Worm (Caenorhabditis elegans): ENCODE results near the gene arp-6.

ce11 chrII:8052172-8052571 lies 15.0 kb upstream of the arp-6 start:
- TF ChIP-seq tbx-37 (GFP tag; conservative IDR thresholded peaks at IDR 0.05) (no peak), ama-1 (optimal IDR thresholded peaks at IDR 0.05) (no peak)
